Worm (Caenorhabditis elegans) whole organism, early embryonic: ENCODE results near the gene apn-1.
A peak's percentile ranks its signal among the peaks of the same experiment; 100 is the strongest.

ENCODE experiments used
- B0310.2 ChIP-seq: sonication (generic microtip); optimal IDR thresholded peaks from 2 replicates; lab custom pipeline; 2016; ENCODE audit warnings: mild to moderate bottlenecking, missing genetic modification characterization, missing compliant biosample characterization
- F13C5.2 ChIP-seq: sonication (generic microtip); optimal IDR thresholded peaks from 2 replicates; lab custom pipeline; 2017; ENCODE audit warnings: mild to moderate bottlenecking, missing genetic modification characterization, inconsistent platforms, missing compliant biosample characterization
- aly-1 ChIP-seq: sonication (generic microtip); optimal IDR thresholded peaks from 2 replicates; lab custom pipeline; 2016; ENCODE audit warnings: missing genetic modification characterization, missing compliant biosample characterization
- ama-1 ChIP-seq: fragments of 150-350 bp; optimal IDR thresholded peaks from 2 replicates; lab custom pipeline; 2014
- ceh-13 ChIP-seq: fragments of 200-800 bp; sonication (Bioruptor generic); optimal IDR thresholded peaks from 2 replicates; lab custom pipeline; 2018; ENCODE audit warnings: mild to moderate bottlenecking, missing genetic modification characterization, missing compliant biosample characterization
- ceh-36 ChIP-seq: sonication (generic microtip); optimal IDR thresholded peaks from 2 replicates; lab custom pipeline; 2016; ENCODE audit warnings: missing genetic modification characterization, inconsistent platforms, missing compliant biosample characterization
- ets-7 ChIP-seq: sonication (generic microtip); optimal IDR thresholded peaks from 2 replicates; lab custom pipeline; 2016; ENCODE audit warnings: missing genotype, missing genetic modification characterization, missing compliant biosample characterization
- flt-1 ChIP-seq: fragments of 200-800 bp; sonication (Bioruptor generic); IDR thresholded peaks from 2 replicates; pipeline ENCODE4 v1.3.6; 2022; ENCODE audit warnings: missing genetic modification characterization, missing compliant biosample characterization
- hmbx-1 ChIP-seq: sonication (generic microtip); optimal IDR thresholded peaks from 2 replicates; lab custom pipeline; 2016; ENCODE audit warnings: mild to moderate bottlenecking, missing genetic modification characterization, missing compliant biosample characterization
- hmg-4 ChIP-seq: fragments of 200-800 bp; sonication (Bioruptor generic); optimal IDR thresholded peaks from 2 replicates; lab custom pipeline; 2018; ENCODE audit warnings: mild to moderate bottlenecking, missing genetic modification characterization, missing compliant biosample characterization
- hnd-1 ChIP-seq: sonication (generic microtip); optimal IDR thresholded peaks from 2 replicates; lab custom pipeline; 2016; ENCODE audit warnings: missing genetic modification characterization, missing compliant biosample characterization
- pes-1 ChIP-seq: fragments of 200-800 bp; sonication (Bioruptor generic); IDR thresholded peaks from 2 replicates; pipeline ENCODE4 v1.3.6; 2022; ENCODE audit warnings: missing genetic modification reagents, missing genetic modification characterization, missing compliant biosample characterization
- scrt-1 ChIP-seq: fragments of 200-800 bp; sonication (Bioruptor generic); IDR thresholded peaks from 2 replicates; pipeline ENCODE4 v1.3.6; 2022; ENCODE audit warnings: missing genetic modification characterization, missing compliant biosample characterization
- sea-1 ChIP-seq: fragments of 200-800 bp; sonication (Bioruptor generic); conservative IDR thresholded peaks from 2 replicates; pipeline ENCODE4 v1.3.6; 2022; ENCODE audit warnings: missing genetic modification characterization, missing compliant biosample characterization
- tbx-11 ChIP-seq: fragments of 200-800 bp; sonication (Bioruptor generic); IDR thresholded peaks from 2 replicates; pipeline ENCODE4 v1.3.6; 2022; ENCODE audit warnings: missing genetic modification characterization, missing compliant biosample characterization
- tbx-37 ChIP-seq: fragments of 200-800 bp; sonication (Bioruptor generic); conservative IDR thresholded peaks from 2 replicates; pipeline ENCODE4 v1.3.6; 2022; ENCODE audit warnings: missing genetic modification reagents, missing genetic modification characterization, missing compliant biosample characterization
- tra-4 ChIP-seq: sonication (generic microtip); optimal IDR thresholded peaks from 2 replicates; lab custom pipeline; 2017; ENCODE audit warnings: missing genetic modification characterization, missing compliant biosample characterization

apn-1 gene

DNA sequence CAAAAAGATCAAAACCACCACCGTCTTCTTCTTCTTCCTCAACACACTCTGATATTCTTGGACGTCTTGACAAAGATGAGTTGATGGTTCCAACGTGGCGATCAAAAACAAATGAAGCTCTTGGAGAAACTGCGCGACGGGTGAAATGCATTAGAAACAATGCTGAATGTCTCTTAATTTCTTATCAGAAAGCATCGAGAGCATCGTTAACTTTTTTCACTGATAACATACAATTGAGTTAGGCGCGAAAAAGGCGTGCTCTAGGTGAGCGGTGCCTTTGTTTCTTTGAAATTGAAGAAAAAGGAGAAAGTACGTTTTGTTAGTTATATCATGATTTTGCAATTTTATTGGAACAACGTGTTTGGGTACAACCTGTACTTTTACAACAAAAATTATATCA, 25.9 kb downstream of the apn-1 start, which contains the start of gene gpcp-2:
TSS of gene gpcp-2 (minus strand) at position 153 of the 400 bp plus-strand sequence.
- TF ChIP-seq hmbx-1 (tag; lab: Kevin White, UChicago) (no peak), F13C5.2 (tag; lab: Kevin White, UChicago) (no peak), B0310.2 (tag; lab: Kevin White, UChicago) (no peak), ama-1 (lab: Kevin White, UChicago) (no peak), flt-1 (no peak), pes-1 (GFP tag; lab: Robert Waterston, UW) (no peak), sea-1 (GFP tag; lab: Robert Waterston, UW) (no peak), ets-7 (no peak), hnd-1 (tag; lab: Kevin White, UChicago) (no peak), aly-1 (tag; lab: Kevin White, UChicago) (no peak), ceh-36 (tag; lab: Kevin White, UChicago) (no peak), tra-4 (no peak), tbx-37 (GFP tag; lab: Robert Waterston, UW) (no peak)

DNA sequence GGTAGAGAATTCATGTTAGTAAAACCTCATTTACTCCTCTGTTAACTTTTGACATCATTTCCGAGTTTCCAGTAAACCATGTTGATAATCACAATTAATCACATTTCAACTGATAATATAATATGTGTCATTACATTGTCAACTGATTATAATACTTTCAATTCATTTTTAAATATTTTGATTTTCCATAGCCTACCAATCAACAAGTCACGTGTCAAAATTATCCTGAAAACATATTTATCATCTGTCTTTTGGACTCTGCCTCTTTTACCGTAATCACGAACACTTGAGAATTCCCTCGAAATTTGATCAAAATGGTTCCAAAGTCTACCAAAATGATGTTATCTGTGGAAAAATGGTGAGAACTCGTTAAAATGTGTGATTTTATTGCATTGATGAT, 26.7 kb downstream of the apn-1 start:
- no peak for TF ChIP-seq ceh-13 (GFP tag; lab: Kevin White, UChicago)
- no peak for TF ChIP-seq hmbx-1 (tag; lab: Kevin White, UChicago)
- TF ChIP-seq flt-1 = no peak
- no peak for TF ChIP-seq tbx-37 (GFP tag; lab: Robert Waterston, UW)
- no peak for TF ChIP-seq ceh-36 (tag; lab: Kevin White, UChicago)
- no peak for TF ChIP-seq aly-1 (tag; lab: Kevin White, UChicago)
- TF ChIP-seq ama-1 (lab: Kevin White, UChicago) = no peak
- TF ChIP-seq ets-7 = no peak
- TF ChIP-seq hnd-1 (tag; lab: Kevin White, UChicago) = no peak
- TF ChIP-seq B0310.2 (tag; lab: Kevin White, UChicago) = no peak
- no peak for TF ChIP-seq pes-1 (GFP tag; lab: Robert Waterston, UW)
- no peak for TF ChIP-seq tra-4
- TF ChIP-seq tbx-11 (GFP tag; lab: Robert Waterston, UW) = no peak
- TF ChIP-seq scrt-1 (GFP tag; lab: Robert Waterston, UW) = no peak
- no peak for TF ChIP-seq F13C5.2 (tag; lab: Kevin White, UChicago)

DNA sequence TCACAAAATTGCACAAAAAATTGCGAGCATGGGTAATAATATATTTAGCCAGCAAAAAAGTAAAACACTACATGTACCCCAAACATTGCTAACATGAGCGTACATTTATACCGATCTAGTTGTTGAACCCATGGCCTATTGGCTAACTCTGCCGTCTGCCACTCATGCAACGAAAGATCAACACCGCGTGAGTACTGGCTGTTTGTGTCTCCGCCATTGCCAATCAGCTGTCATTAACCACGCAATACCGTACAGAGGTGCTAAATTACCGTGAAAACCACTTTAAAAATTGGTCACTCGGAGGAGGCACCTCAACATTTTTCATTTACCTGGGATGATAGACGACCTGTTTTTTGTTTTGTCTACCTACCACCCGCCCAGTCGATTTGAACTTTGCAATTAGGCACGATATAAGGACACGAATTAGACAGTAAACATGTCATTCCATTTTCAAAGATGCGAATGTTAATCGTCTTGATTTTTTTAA, 28.0 kb downstream of the apn-1 start, which contains the start of gene K02C4.2:
TSS of gene K02C4.2 (plus strand) at position 437 of the 487 bp plus-strand sequence.
- TF ChIP-seq hnd-1 (tag; lab: Kevin White, UChicago) = peak; percentile 51
- peak; percentile 22 for TF ChIP-seq F13C5.2 (tag; lab: Kevin White, UChicago)
- no peak for TF ChIP-seq ets-7
- TF ChIP-seq aly-1 (tag; lab: Kevin White, UChicago) = peak; percentile 81
- peak; percentile 42 for TF ChIP-seq tra-4
- TF ChIP-seq ceh-13 (GFP tag; lab: Kevin White, UChicago) = peak; percentile 59
- TF ChIP-seq tbx-11 (GFP tag; lab: Robert Waterston, UW) = peak; percentile 75
- TF ChIP-seq ceh-36 (tag; lab: Kevin White, UChicago) = peak; percentile 44
- peak; percentile 89 for TF ChIP-seq hmg-4
- peak; percentile 69 for TF ChIP-seq tbx-37 (GFP tag; lab: Robert Waterston, UW)
- no peak for TF ChIP-seq ama-1 (lab: Kevin White, UChicago)
- peak; percentile 79 for TF ChIP-seq flt-1
- peak; percentile 26 for TF ChIP-seq B0310.2 (tag; lab: Kevin White, UChicago)
- peak; percentile 81 for TF ChIP-seq sea-1 (GFP tag; lab: Robert Waterston, UW)
- TF ChIP-seq hmbx-1 (tag; lab: Kevin White, UChicago) = peak; percentile 22
- peak; percentile 80 for TF ChIP-seq scrt-1 (GFP tag; lab: Robert Waterston, UW)
- TF ChIP-seq pes-1 (GFP tag; lab: Robert Waterston, UW) = no peak; the same call in 1 of the 2 replicates

DNA sequence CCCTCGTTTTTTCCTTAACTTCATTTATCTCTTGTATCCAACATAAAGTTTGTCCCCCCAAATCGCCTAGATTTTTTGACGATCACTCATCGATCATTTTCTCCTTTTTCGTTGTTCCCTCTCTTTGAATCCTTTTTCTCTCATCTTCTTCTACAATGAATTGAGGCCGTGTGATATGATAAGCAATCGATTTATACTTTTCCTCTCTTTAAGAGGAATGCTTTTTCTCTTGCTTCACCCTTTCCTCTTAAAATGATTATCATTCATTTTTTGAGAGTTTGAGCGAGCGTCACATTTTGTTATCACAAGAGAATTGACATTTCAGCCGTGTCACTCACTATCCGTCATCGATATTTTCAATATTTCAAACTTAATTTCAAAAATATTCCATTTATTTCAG, 30.7 kb downstream of the apn-1 start, which contains the start of gene K02C4.5:
TSS of gene K02C4.5 (plus strand) at position 395 of the 400 bp plus-strand sequence.
- TF ChIP-seq sea-1 (GFP tag; lab: Robert Waterston, UW) = no peak
- no peak for TF ChIP-seq hnd-1 (tag; lab: Kevin White, UChicago)
- no peak for TF ChIP-seq flt-1
- no peak for TF ChIP-seq ceh-36 (tag; lab: Kevin White, UChicago)

DNA sequence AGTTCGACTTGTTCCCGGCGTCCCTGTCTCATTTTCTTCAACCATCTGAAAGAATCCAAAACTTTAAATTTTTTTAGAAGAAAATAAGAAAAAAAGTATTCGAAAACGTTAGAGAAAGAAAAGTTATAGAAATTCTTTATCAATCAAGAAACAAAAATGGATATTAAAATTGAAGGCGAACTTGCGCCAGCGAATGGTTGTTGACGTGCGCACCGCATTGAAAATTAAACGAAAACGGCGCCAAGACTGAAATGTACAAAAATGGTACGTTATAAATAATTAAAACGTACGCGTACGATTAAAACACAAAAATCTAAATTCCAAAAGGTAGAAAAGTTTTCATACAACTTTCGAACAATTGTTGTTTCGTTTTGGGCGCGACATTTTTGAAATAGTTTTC, 39.4 kb downstream of the apn-1 start, which contains the start of gene K02C4.3:
TSS of gene K02C4.3 (minus strand) at position 51 of the 400 bp plus-strand sequence.
- TF ChIP-seq tbx-11 (GFP tag; lab: Robert Waterston, UW) (no peak), F13C5.2 (tag; lab: Kevin White, UChicago) (no peak), tbx-37 (GFP tag; lab: Robert Waterston, UW) (no peak)

DNA sequence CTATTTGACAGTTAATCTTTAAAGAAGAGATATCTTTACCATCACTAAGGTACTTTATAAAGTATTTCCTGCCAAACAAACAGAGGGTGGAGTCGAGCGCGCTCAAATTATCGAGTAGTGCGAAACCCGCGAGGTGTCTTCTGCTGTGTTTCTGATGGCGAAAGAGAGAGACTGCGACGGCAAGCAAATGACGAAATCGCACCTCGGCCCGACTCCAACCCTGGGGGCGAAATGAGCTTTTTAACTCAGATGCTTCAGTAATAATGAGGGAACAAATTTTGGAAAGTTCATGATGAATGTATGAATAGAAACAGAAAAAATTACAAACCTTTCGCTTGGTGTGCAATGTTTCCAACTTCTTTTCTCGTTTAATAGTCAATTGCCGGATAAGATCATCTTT, 44.2 kb downstream of the apn-1 start:
- TF ChIP-seq hmg-4 (peak; percentile 20), ama-1 (lab: Kevin White, UChicago) (peak; percentile 66), aly-1 (tag; lab: Kevin White, UChicago) (no peak)

DNA sequence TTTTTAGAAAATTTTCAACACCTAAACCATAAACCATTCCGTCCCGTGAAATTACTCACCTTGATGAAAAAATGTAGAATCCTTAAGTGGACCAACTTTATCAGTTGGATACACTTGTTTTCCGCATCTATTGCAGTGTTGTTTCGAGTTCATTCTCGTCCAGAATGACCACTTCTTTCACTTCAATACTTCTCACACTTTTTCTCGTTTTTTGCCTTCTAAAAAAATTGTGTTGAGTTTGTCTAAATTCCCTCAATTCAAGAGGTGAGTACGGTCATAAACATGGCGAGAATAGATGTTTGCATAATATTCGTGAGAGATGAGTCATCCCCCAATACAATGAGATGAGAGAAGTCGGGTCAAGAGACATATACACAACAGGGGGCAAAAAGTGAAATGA, 45.2 kb downstream of the apn-1 start, which contains the start of gene ltd-1:
TSS of gene ltd-1 (minus strand) at position 218 of the 400 bp plus-strand sequence.
- TF ChIP-seq ets-7 (no peak), ceh-13 (GFP tag; lab: Kevin White, UChicago) (no peak), hnd-1 (tag; lab: Kevin White, UChicago) (no peak), flt-1 (no peak), aly-1 (tag; lab: Kevin White, UChicago) (no peak), ama-1 (lab: Kevin White, UChicago) (no peak), hmbx-1 (tag; lab: Kevin White, UChicago) (no peak), tbx-37 (GFP tag; lab: Robert Waterston, UW) (no peak), F13C5.2 (tag; lab: Kevin White, UChicago) (no peak), B0310.2 (tag; lab: Kevin White, UChicago) (no peak), ceh-36 (tag; lab: Kevin White, UChicago) (no peak), tra-4 (no peak), tbx-11 (GFP tag; lab: Robert Waterston, UW) (no peak), sea-1 (GFP tag; lab: Robert Waterston, UW) (no peak)
